Fruit fly (Drosophila melanogaster) Kc167 (cell line): Measurements from ENCODE around the gene CG1236.

Experiments used
- h ChIP-seq: fragments of >200 bp; optimal IDR thresholded peaks from 3 replicates; lab custom pipeline; 2018; ENCODE audit warnings: missing external identifiers
- psq ChIP-seq: fragments of >200 bp; optimal IDR thresholded peaks from 2 replicates; lab custom pipeline; 2017; ENCODE audit warnings: missing external identifiers

DNA sequence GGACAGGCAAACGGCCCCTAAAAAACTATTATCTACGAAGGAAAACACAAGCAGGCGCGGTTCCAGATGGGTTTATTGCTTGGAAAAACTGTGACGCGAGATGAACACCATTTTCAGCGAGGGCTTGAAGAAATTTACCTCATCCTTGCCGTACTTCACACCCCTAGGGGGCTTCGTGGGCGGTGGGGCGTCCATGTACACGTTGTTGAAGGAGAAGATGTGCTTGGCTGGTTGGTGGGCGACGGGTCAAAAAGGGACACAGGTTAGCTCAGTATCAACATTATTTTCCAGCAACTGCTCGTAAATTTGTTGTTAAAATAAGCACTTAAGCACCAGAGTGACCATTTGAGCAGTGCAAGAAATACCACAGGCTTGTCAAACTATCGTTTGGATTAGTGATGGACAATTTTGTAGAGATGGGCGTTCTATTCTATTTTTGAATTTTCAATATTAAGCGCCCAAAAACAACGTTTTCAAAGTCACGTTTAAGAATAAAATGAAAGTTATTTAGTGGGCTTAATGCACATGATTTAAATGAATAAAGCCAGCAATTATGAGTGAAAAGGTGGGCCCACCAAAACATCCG lies 22.2 kb downstream of the CG1236 start, which contains the start of gene Sec8:
- no peak for TF ChIP-seq h (lab: Kevin White, UChicago)
- TF ChIP-seq psq = no peak
